Fruit fly (Drosophila melanogaster) whole organism, prepupa: Measurements from ENCODE around the gene Mms19.
A peak's percentile ranks its signal among the peaks of the same experiment; 100 is the strongest.

ENCODE experiments used
- CG10669 ChIP-seq: fragments of 200-800 bp; sonication (Bioruptor generic); optimal IDR thresholded peaks from 3 replicates; lab custom pipeline; 2018; ENCODE audit warnings: missing biosample characterization, mild to moderate bottlenecking, missing genetic modification characterization, moderate library complexity
- CG11294 ChIP-seq: fragments of 200-800 bp; sonication (Bioruptor generic); IDR thresholded peaks from 2 replicates; pipeline ENCODE4 v1.3.6; 2022; ENCODE audit warnings: missing biosample characterization, missing genetic modification characterization
- CG11762 ChIP-seq: fragments of 200-800 bp; sonication (Bioruptor generic); optimal IDR thresholded peaks from 3 replicates; lab custom pipeline; 2016; ENCODE audit warnings: missing biosample characterization, missing genetic modification characterization; ENCODE audit not compliant: insufficient read depth
- CG15336 ChIP-seq: fragments of 200-800 bp; sonication (Bioruptor generic); IDR thresholded peaks from 2 replicates; pipeline ENCODE4 v1.3.6; 2022; ENCODE audit warnings: missing biosample characterization, missing genetic modification characterization
- CG3032 ChIP-seq: fragments of 200-800 bp; optimal IDR thresholded peaks from 2 replicates; lab custom pipeline; 2019; ENCODE audit warnings: missing biosample characterization, mild to moderate bottlenecking, missing genetic modification characterization, moderate library complexity
- CG32006 ChIP-seq: fragments of 200-800 bp; sonication (Bioruptor generic); optimal IDR thresholded peaks from 3 replicates; lab custom pipeline; 2017; ENCODE audit warnings: missing biosample characterization, mild to moderate bottlenecking, missing genetic modification characterization
- CG3919 ChIP-seq: fragments of 200-800 bp; sonication (Bioruptor generic); optimal IDR thresholded peaks from 3 replicates; lab custom pipeline; 2016; ENCODE audit warnings: missing biosample characterization, missing genetic modification characterization
- CG4318 ChIP-seq: fragments of 200-800 bp; sonication (Bioruptor generic); optimal IDR thresholded peaks from 3 replicates; lab custom pipeline; 2017; ENCODE audit warnings: missing biosample characterization, mild to moderate bottlenecking, missing genetic modification characterization
- CG6163 ChIP-seq: fragments of 200-800 bp; sonication (Bioruptor generic); IDR thresholded peaks from 3 replicates; pipeline ENCODE4 v1.3.6; 2022; ENCODE audit warnings: missing biosample characterization, missing genetic modification characterization
- CG6276 ChIP-seq: fragments of 200-800 bp; sonication (Bioruptor generic); optimal IDR thresholded peaks from 2 replicates; lab custom pipeline; 2017; ENCODE audit warnings: missing biosample characterization, mild to moderate bottlenecking, missing genetic modification characterization
- CG6792 ChIP-seq: fragments of 200-800 bp; sonication (Bioruptor generic); optimal IDR thresholded peaks from 3 replicates; lab custom pipeline; 2016; ENCODE audit warnings: missing biosample characterization, missing genetic modification characterization
- CG6854 ChIP-seq: fragments of 200-800 bp; sonication (Bioruptor generic); optimal IDR thresholded peaks from 2 replicates; lab custom pipeline; 2017; ENCODE audit warnings: missing biosample characterization, mild to moderate bottlenecking, missing genetic modification characterization
- CG7368 ChIP-seq: fragments of 200-800 bp; sonication (Bioruptor generic); optimal IDR thresholded peaks from 3 replicates; lab custom pipeline; 2016; ENCODE audit warnings: missing biosample characterization, missing genetic modification characterization
- CG8319 ChIP-seq: fragments of 200-800 bp; sonication (Bioruptor generic); optimal IDR thresholded peaks from 3 replicates; lab custom pipeline; 2016; ENCODE audit warnings: missing biosample characterization, missing genetic modification characterization
- CG8632 ChIP-seq: fragments of 200-800 bp; sonication (Bioruptor generic); optimal IDR thresholded peaks from 3 replicates; lab custom pipeline; 2016; ENCODE audit warnings: missing biosample characterization, missing genetic modification characterization
- CG9139 ChIP-seq: fragments of 200-800 bp; sonication (Bioruptor generic); optimal IDR thresholded peaks from 3 replicates; lab custom pipeline; 2017; ENCODE audit warnings: missing biosample characterization, mild to moderate bottlenecking, missing genetic modification characterization
- Eip75B ChIP-seq: fragments of 200-800 bp; sonication (Bioruptor generic); optimal IDR thresholded peaks from 3 replicates; lab custom pipeline; 2016; ENCODE audit warnings: missing biosample characterization, missing genetic modification characterization
- Eip78C ChIP-seq: fragments of 200-800 bp; sonication (Bioruptor generic); peaks from one replicate; lab custom pipeline; 2016; ENCODE audit warnings: missing biosample characterization, missing genetic modification characterization
- Eip93F ChIP-seq: fragments of 200-800 bp; sonication (Bioruptor generic); optimal IDR thresholded peaks from 2 replicates; lab custom pipeline; 2016; ENCODE audit warnings: missing biosample characterization, mild to moderate bottlenecking, missing genetic modification characterization
- Ets21C ChIP-seq: fragments of 200-800 bp; sonication (Bioruptor generic); optimal IDR thresholded peaks from 3 replicates; lab custom pipeline; 2016; ENCODE audit warnings: missing biosample characterization, missing genetic modification characterization
- Ets96B ChIP-seq: fragments of 200-800 bp; optimal IDR thresholded peaks from 2 replicates; lab custom pipeline; 2019; ENCODE audit warnings: missing biosample characterization, mild to moderate bottlenecking, missing genetic modification characterization, moderate library complexity
- Gug ChIP-seq: fragments of 200-800 bp; sonication (Bioruptor generic); IDR thresholded peaks from 2 replicates; pipeline ENCODE4 v1.3.6; 2022; ENCODE audit warnings: missing biosample characterization, missing genetic modification characterization
- Hr38 ChIP-seq: sonication (Bioruptor generic); optimal IDR thresholded peaks from 2 replicates; lab custom pipeline; 2016; ENCODE audit warnings: missing biosample characterization, missing genetic modification characterization
- Hr39 ChIP-seq: fragments of 200-800 bp; sonication (Bioruptor generic); optimal IDR thresholded peaks from 2 replicates; lab custom pipeline; 2016; ENCODE audit warnings: missing biosample characterization, missing genetic modification characterization
- Lpt ChIP-seq: fragments of 200-800 bp; sonication (Bioruptor generic); optimal IDR thresholded peaks from 3 replicates; lab custom pipeline; 2016; ENCODE audit warnings: missing biosample characterization, missing genetic modification characterization
- Met ChIP-seq: fragments of 200-800 bp; sonication (Bioruptor generic); optimal IDR thresholded peaks from 3 replicates; lab custom pipeline; 2016; ENCODE audit warnings: missing biosample characterization, missing genetic modification characterization
- OdsH ChIP-seq: fragments of 200-800 bp; sonication (Bioruptor generic); optimal IDR thresholded peaks from 3 replicates; lab custom pipeline; 2016; ENCODE audit warnings: missing biosample characterization, missing genetic modification characterization
- Smox ChIP-seq: fragments of 200-800 bp; sonication (Bioruptor generic); optimal IDR thresholded peaks from 3 replicates; lab custom pipeline; 2016; ENCODE audit warnings: missing biosample characterization, missing genetic modification characterization
- Sox102F ChIP-seq: fragments of 200-800 bp; sonication (Bioruptor generic); optimal IDR thresholded peaks from 2 replicates; lab custom pipeline; 2016; ENCODE audit warnings: missing biosample characterization, mild to moderate bottlenecking, missing genetic modification characterization
- Sox15 ChIP-seq: fragments of 200-800 bp; sonication (Bioruptor generic); optimal IDR thresholded peaks from 3 replicates; lab custom pipeline; 2016; ENCODE audit warnings: missing biosample characterization, missing genetic modification characterization
- cyc ChIP-seq: fragments of 200-800 bp; sonication (Bioruptor generic); optimal IDR thresholded peaks from 3 replicates; lab custom pipeline; 2016; ENCODE audit warnings: missing biosample characterization, missing genetic modification characterization
- dac ChIP-seq: fragments of 200-800 bp; sonication (Bioruptor generic); optimal IDR thresholded peaks from 2 replicates; lab custom pipeline; 2017; ENCODE audit warnings: missing biosample characterization, mild to moderate bottlenecking, missing genetic modification characterization
- dsx ChIP-seq: fragments of 200-800 bp; optimal IDR thresholded peaks from 3 replicates; lab custom pipeline; 2019; ENCODE audit warnings: missing biosample characterization, mild to moderate bottlenecking, missing genetic modification characterization, moderate library complexity; ENCODE audit not compliant: poor library complexity, severe bottlenecking
- esn ChIP-seq: fragments of 200-800 bp; sonication (Bioruptor generic); optimal IDR thresholded peaks from 2 replicates; lab custom pipeline; 2016; ENCODE audit warnings: missing biosample characterization, mild to moderate bottlenecking, missing genetic modification characterization, moderate library complexity
- fd59A ChIP-seq: fragments of 200-800 bp; sonication (Bioruptor generic); optimal IDR thresholded peaks from 2 replicates; lab custom pipeline; 2017; ENCODE audit warnings: missing biosample characterization, mild to moderate bottlenecking, missing genetic modification characterization, missing genetic modification reagents
- fd85E ChIP-seq: fragments of 200-800 bp; sonication (Bioruptor generic); optimal IDR thresholded peaks from 3 replicates; lab custom pipeline; 2016; ENCODE audit warnings: missing biosample characterization, missing genetic modification characterization
- fkh ChIP-seq: fragments of 200-800 bp; sonication (Bioruptor generic); optimal IDR thresholded peaks from 3 replicates; lab custom pipeline; 2017; ENCODE audit warnings: missing biosample characterization, mild to moderate bottlenecking, missing genetic modification characterization, moderate library complexity
- lz ChIP-seq: fragments of 200-800 bp; sonication (Bioruptor generic); optimal IDR thresholded peaks from 3 replicates; lab custom pipeline; 2016; ENCODE audit warnings: missing biosample characterization, missing genetic modification characterization
- salr ChIP-seq, 2 experiments: fragments of 200-800 bp; sonication (Bioruptor generic); optimal IDR thresholded peaks; 3 replicates each; lab custom pipeline; 2016 to 2018; ENCODE audit warnings: missing biosample characterization in 2 of 2, missing genetic modification characterization in 2 of 2, mild to moderate bottlenecking in 1 of 2
- spab ChIP-seq: fragments of 200-800 bp; sonication (Bioruptor generic); optimal IDR thresholded peaks from 2 replicates; lab custom pipeline; 2017; ENCODE audit warnings: missing biosample characterization, mild to moderate bottlenecking, missing genetic modification characterization, missing genetic modification reagents
- ss ChIP-seq, 2 experiments: fragments of 200-800 bp; sonication (Bioruptor generic); optimal IDR thresholded peaks; 2 replicates in 1 of 2; 3 replicates in 1 of 2; lab custom pipeline; 2017 to 2018; ENCODE audit warnings: mild to moderate bottlenecking in 2 of 2, missing biosample characterization in 2 of 2, missing genetic modification characterization in 2 of 2, moderate library complexity in 1 of 2
- svp ChIP-seq: fragments of 200-800 bp; sonication (Bioruptor generic); peaks from one replicate; lab custom pipeline; 2016; ENCODE audit warnings: missing biosample characterization, missing genetic modification characterization
- topi ChIP-seq: fragments of 200-800 bp; sonication (Bioruptor generic); optimal IDR thresholded peaks from 3 replicates; lab custom pipeline; 2016; ENCODE audit warnings: missing biosample characterization, missing genetic modification characterization
- vri ChIP-seq: fragments of 200-800 bp; sonication (Bioruptor generic); optimal IDR thresholded peaks from 3 replicates; lab custom pipeline; 2016; ENCODE audit warnings: missing biosample characterization, mild to moderate bottlenecking, missing genetic modification characterization

Gene Mms19

dm6 chr3R:5264251-5265098 lies 32.1 kb downstream of the Mms19 start (continued):
- TF ChIP-seq fd85E (GFP tag; lab: Kevin White, UChicago) (no peak), spab (GFP tag; lab: Kevin White, UChicago) (peak; percentile 43), svp (GFP tag; lab: Kevin White, UChicago) (peak; percentile 85), CG8632 (GFP tag; lab: Kevin White, UChicago) (peak; percentile 1), Met (GFP tag; lab: Kevin White, UChicago) (peak; percentile 55), dsx (peak; percentile 10), Ets96B (peak; percentile 53), Hr38 (no peak), Eip93F (GFP tag; lab: Kevin White, UChicago) (no peak), Sox15 (GFP tag; lab: Kevin White, UChicago) (peak; percentile 4), OdsH (GFP tag; lab: Kevin White, UChicago) (peak; percentile 47), CG6792 (GFP tag; lab: Kevin White, UChicago) (peak; percentile 46), Eip75B (GFP tag; lab: Kevin White, UChicago) (peak; percentile 43), CG6163 (GFP tag; lab: Robert Waterston, UW) (no peak), CG6276 (peak; percentile 62), cyc (GFP tag; lab: Kevin White, UChicago) (peak; percentile 13), esn (GFP tag; lab: Kevin White, UChicago) (peak; percentile 69), CG3032 (tag; lab: Kevin White, UChicago) (peak; percentile 64), CG9139 (no peak), dac (peak; percentile 4), Sox102F (GFP tag; lab: Kevin White, UChicago) (peak; percentile 55), Lpt (GFP tag; lab: Kevin White, UChicago) (no peak), lz (GFP tag; lab: Kevin White, UChicago) (peak; percentile 49), Ets21C (GFP tag; lab: Kevin White, UChicago) (peak; percentile 44), CG15336 (GFP tag; lab: Robert Waterston, UW) (no peak)

dm6 chr3R:5266282-5266681 lies 33.9 kb downstream of the Mms19 start:
- TF ChIP-seq lz (GFP tag; lab: Kevin White, UChicago) (no peak), CG7368 (GFP tag; lab: Kevin White, UChicago) (no peak), CG10669 (GFP tag; lab: Kevin White, UChicago) (no peak), topi (GFP tag; lab: Kevin White, UChicago) (no peak)

- TF ChIP-seq ss (GFP tag; optimal IDR thresholded peaks at IDR 0.05; lab: Kevin White, UChicago): no peak
- peak; percentile 43 for TF ChIP-seq Eip78C
Measured at dm6 chr3R:5268495-5268894, 36.2 kb downstream of the Mms19 start.

- TF ChIP-seq salr (GFP tag; optimal IDR thresholded peaks at IDR 0.05; lab: Kevin White, UChicago): peak in 1 of 2 experiments; percentile 19
- no peak for TF ChIP-seq CG7368 (GFP tag; lab: Kevin White, UChicago)
- no peak for TF ChIP-seq spab (GFP tag; lab: Kevin White, UChicago)
- no peak for TF ChIP-seq Ets21C (GFP tag; lab: Kevin White, UChicago)
- TF ChIP-seq CG4318 (GFP tag; lab: Kevin White, UChicago): no peak
- no peak for TF ChIP-seq vri (GFP tag; lab: Kevin White, UChicago)
- peak; percentile 6 for TF ChIP-seq CG8319
- no peak for TF ChIP-seq fd59A (GFP tag; lab: Kevin White, UChicago)
- TF ChIP-seq CG3919 (GFP tag; lab: Kevin White, UChicago): no peak
- no peak for TF ChIP-seq Gug
- peak; percentile 14 for TF ChIP-seq CG11762 (GFP tag; lab: Kevin White, UChicago)
- TF ChIP-seq dsx: peak; percentile 54
- no peak for TF ChIP-seq CG11294 (GFP tag; lab: Robert Waterston, UW)
- TF ChIP-seq OdsH (GFP tag; lab: Kevin White, UChicago): peak; percentile 53
- no peak for TF ChIP-seq CG32006
- TF ChIP-seq Lpt (GFP tag; lab: Kevin White, UChicago): peak; percentile 27
- TF ChIP-seq CG6854 (GFP tag; lab: Kevin White, UChicago): no peak
- TF ChIP-seq fkh (GFP tag; lab: Kevin White, UChicago): no peak
- TF ChIP-seq CG3032 (tag; lab: Kevin White, UChicago): peak; percentile 27
- no peak for TF ChIP-seq Hr39 (GFP tag; lab: Kevin White, UChicago)
- TF ChIP-seq Smox: no peak
- peak; percentile 30 for TF ChIP-seq Ets96B
- TF ChIP-seq CG6163 (GFP tag; lab: Robert Waterston, UW): no peak
- TF ChIP-seq CG15336 (GFP tag; lab: Robert Waterston, UW): peak; percentile 45; the same call in 1 of the 2 replicates
- TF ChIP-seq svp (GFP tag; lab: Kevin White, UChicago): no peak
Measured at dm6 chr3R:5270806-5271205, 38.5 kb downstream of the Mms19 start.
